Worm (Caenorhabditis elegans) whole organism, L1 larva: ENCODE results near the gene sri-20.

Experiments
- C34B4.2 ChIP-seq: sonication (generic microtip); optimal IDR thresholded peaks from 2 replicates; lab custom pipeline; 2017; ENCODE audit warnings: mild to moderate bottlenecking, missing genetic modification characterization, missing compliant biosample characterization
- aha-1 ChIP-seq: fragments of 150-350 bp; optimal IDR thresholded peaks from 2 replicates; lab custom pipeline; 2014; ENCODE audit warnings: missing biosample characterization, missing genetic modification characterization
- alr-1 ChIP-seq: fragments of 200-800 bp; sonication (Bioruptor generic); optimal IDR thresholded peaks from 2 replicates; lab custom pipeline; 2018; ENCODE audit warnings: borderline replicate concordance, mild to moderate bottlenecking, missing genetic modification characterization, missing compliant biosample characterization
- blmp-1 ChIP-seq: fragments of 150-350 bp; optimal IDR thresholded peaks from 2 replicates; lab custom pipeline; 2014; ENCODE audit warnings: missing biosample characterization, missing genetic modification characterization
- ceh-8 ChIP-seq: fragments of 200-800 bp; sonication (Bioruptor generic); optimal IDR thresholded peaks from 2 replicates; lab custom pipeline; 2018; ENCODE audit warnings: mild to moderate bottlenecking, missing genetic modification characterization, moderate library complexity, missing compliant biosample characterization
- ceh-82 ChIP-seq, 3 experiments: fragments of 150-350 bp in 1 of 3; sonication (generic microtip) in 2 of 3; optimal IDR thresholded peaks; 2 replicates each; lab custom pipeline; 2014 to 2017; ENCODE audit warnings: missing biosample characterization in 3 of 3, missing genetic modification characterization in 3 of 3
- ces-1 ChIP-seq: fragments of 150-350 bp; optimal IDR thresholded peaks from 2 replicates; lab custom pipeline; 2014; ENCODE audit warnings: missing biosample characterization, missing genetic modification reagents, missing genetic modification characterization
- dpl-1 ChIP-seq, 3 experiments: fragments of 150-350 bp in 2 of 3; sonication (generic microtip) in 1 of 3; optimal IDR thresholded peaks; 2 replicates each; lab custom pipeline; 2014 to 2017; ENCODE audit warnings: missing biosample characterization in 3 of 3, missing genetic modification characterization in 3 of 3, missing genetic modification reagents in 3 of 3
- dsc-1 ChIP-seq: sonication (generic microtip); optimal IDR thresholded peaks from 2 replicates; lab custom pipeline; 2016; ENCODE audit warnings: mild to moderate bottlenecking, missing genetic modification characterization, missing compliant biosample characterization
- efl-1 ChIP-seq, 4 experiments: fragments of 150-350 bp; optimal IDR thresholded peaks in 3 of 4; peaks in 1 of 4; 1 replicate in 1 of 4; 2 replicates in 3 of 4; lab custom pipeline; 2014; ENCODE audit warnings: missing biosample characterization in 2 of 4, missing genetic modification characterization in 2 of 4, missing genetic modification reagents in 2 of 4
- elt-2 ChIP-seq: sonication (generic microtip); optimal IDR thresholded peaks from 2 replicates; lab custom pipeline; 2016; ENCODE audit warnings: missing genetic modification characterization, mild to moderate bottlenecking, inconsistent platforms, missing compliant biosample characterization, missing genetic modification reagents
- elt-3 ChIP-seq, 6 experiments: fragments of 150-350 bp in 1 of 6; sonication (generic microtip); optimal IDR thresholded peaks; 2 replicates each; lab custom pipeline; 2017 to 2018; ENCODE audit warnings: missing biosample characterization in 6 of 6, missing genetic modification characterization in 6 of 6, inconsistent platforms in 1 of 6
- fkh-10 ChIP-seq: sonication (generic microtip); optimal IDR thresholded peaks from 2 replicates; lab custom pipeline; 2017; ENCODE audit warnings: missing biosample characterization, missing genetic modification reagents, missing genetic modification characterization
- fkh-8 ChIP-seq: sonication (generic microtip); optimal IDR thresholded peaks from 2 replicates; lab custom pipeline; 2016; ENCODE audit warnings: mild to moderate bottlenecking, missing genetic modification characterization, missing compliant biosample characterization
- grh-1 ChIP-seq: fragments of 200-800 bp; sonication (Bioruptor generic); IDR thresholded peaks from 2 replicates; pipeline ENCODE4 v1.3.6; 2022; ENCODE audit warnings: missing genetic modification reagents, missing genetic modification characterization, missing compliant biosample characterization
- irx-1 ChIP-seq: sonication (generic microtip); optimal IDR thresholded peaks from 2 replicates; lab custom pipeline; 2016; ENCODE audit warnings: missing genetic modification characterization, missing compliant biosample characterization
- isw-1 ChIP-seq: fragments of 200-800 bp; sonication (Bioruptor generic); IDR thresholded peaks from 2 replicates; pipeline ENCODE4 v1.3.6; 2022; ENCODE audit warnings: missing genetic modification characterization, missing compliant biosample characterization
- lin-14 ChIP-seq: fragments of 200-800 bp; sonication (Bioruptor generic); optimal IDR thresholded peaks from 2 replicates; lab custom pipeline; 2018; ENCODE audit warnings: mild to moderate bottlenecking, missing genetic modification characterization, moderate library complexity, missing compliant biosample characterization
- lin-15B ChIP-seq: fragments of 150-350 bp; sonication (generic microtip); optimal IDR thresholded peaks from 3 replicates; lab custom pipeline; 2014; ENCODE audit warnings: missing biosample characterization, missing genetic modification characterization
- lin-35 ChIP-seq, 2 experiments: fragments of 150-350 bp; optimal IDR thresholded peaks; 2 replicates each; lab custom pipeline; 2014; ENCODE audit warnings: missing biosample characterization in 2 of 2, missing genetic modification characterization in 2 of 2, missing genetic modification reagents in 2 of 2
- lir-3 ChIP-seq: sonication (generic microtip); optimal IDR thresholded peaks from 2 replicates; lab custom pipeline; 2016; ENCODE audit warnings: mild to moderate bottlenecking, missing genetic modification characterization, moderate library complexity, missing compliant biosample characterization; ENCODE audit not compliant: poor library complexity
- lsy-2 ChIP-seq, 2 experiments: fragments of 150-350 bp; optimal IDR thresholded peaks; 2 replicates each; lab custom pipeline; 2014; ENCODE audit warnings: missing biosample characterization in 2 of 2, missing genetic modification characterization in 2 of 2
- mab-9 ChIP-seq: fragments of 200-800 bp; sonication (Bioruptor generic); IDR thresholded peaks from 2 replicates; pipeline ENCODE4 v1.3.6; 2022; ENCODE audit warnings: missing genetic modification reagents, missing genetic modification characterization, missing compliant biosample characterization
- mep-1 ChIP-seq: fragments of 150-350 bp; optimal IDR thresholded peaks from 2 replicates; lab custom pipeline; 2014; ENCODE audit warnings: missing biosample characterization, missing genetic modification characterization
- nhr-11 ChIP-seq: fragments of 150-350 bp; optimal IDR thresholded peaks from 2 replicates; lab custom pipeline; 2014; ENCODE audit warnings: missing biosample characterization, missing genetic modification characterization
- nhr-12 ChIP-seq: sonication (generic microtip); optimal IDR thresholded peaks from 2 replicates; lab custom pipeline; 2017; ENCODE audit warnings: missing biosample characterization, missing genetic modification characterization
- nhr-19 ChIP-seq: fragments of 200-800 bp; sonication (Bioruptor generic); conservative IDR thresholded peaks from 2 replicates; pipeline ENCODE4 v1.3.6; 2022; ENCODE audit warnings: missing genetic modification characterization, missing compliant biosample characterization
- nhr-237 ChIP-seq: fragments of 150-350 bp; optimal IDR thresholded peaks from 2 replicates; lab custom pipeline; 2014; ENCODE audit warnings: missing biosample characterization, missing genetic modification characterization
- nhr-47 ChIP-seq: sonication (generic microtip); optimal IDR thresholded peaks from 2 replicates; lab custom pipeline; 2016; ENCODE audit warnings: mild to moderate bottlenecking, missing genetic modification characterization, moderate library complexity, missing compliant biosample characterization
- nhr-71 ChIP-seq: sonication (generic microtip); optimal IDR thresholded peaks from 2 replicates; lab custom pipeline; 2016; ENCODE audit warnings: mild to moderate bottlenecking, missing genetic modification characterization, moderate library complexity, missing compliant biosample characterization
- nhr-76 ChIP-seq: sonication (generic microtip); optimal IDR thresholded peaks from 2 replicates; lab custom pipeline; 2017; ENCODE audit warnings: missing biosample characterization, missing genetic modification characterization
- nhr-77 ChIP-seq: fragments of 150-350 bp; optimal IDR thresholded peaks from 2 replicates; lab custom pipeline; 2014; ENCODE audit warnings: missing biosample characterization, missing genetic modification characterization
- nhr-85 ChIP-seq: sonication (generic microtip); peaks from one replicate; lab custom pipeline; 2016; ENCODE audit warnings: missing genetic modification characterization, inconsistent platforms, missing compliant biosample characterization
- pag-3 ChIP-seq: sonication (generic microtip); optimal IDR thresholded peaks from 2 replicates; lab custom pipeline; 2017; ENCODE audit warnings: missing genetic modification characterization, mild to moderate bottlenecking, missing compliant biosample characterization, antibody characterized with exemption, borderline replicate concordance; ENCODE audit not compliant: insufficient read depth
- pqm-1 ChIP-seq: sonication (generic microtip); optimal IDR thresholded peaks from 3 replicates; lab custom pipeline; 2017; ENCODE audit warnings: missing biosample characterization, missing genetic modification characterization
- rnt-1 ChIP-seq: sonication (generic microtip); optimal IDR thresholded peaks from 2 replicates; lab custom pipeline; 2016; ENCODE audit warnings: mild to moderate bottlenecking, missing genetic modification characterization, moderate library complexity, missing compliant biosample characterization
- sptf-1 ChIP-seq: fragments of 150-350 bp; optimal IDR thresholded peaks from 2 replicates; lab custom pipeline; 2014; ENCODE audit warnings: missing biosample characterization, missing genetic modification characterization
- sup-37 ChIP-seq: fragments of 200-800 bp; sonication (Bioruptor generic); optimal IDR thresholded peaks from 2 replicates; lab custom pipeline; 2018; ENCODE audit warnings: mild to moderate bottlenecking, missing genetic modification characterization, missing compliant biosample characterization
- tbx-2 ChIP-seq: sonication (generic microtip); optimal IDR thresholded peaks from 2 replicates; lab custom pipeline; 2016; ENCODE audit warnings: missing genetic modification characterization, missing compliant biosample characterization
- tlp-1 ChIP-seq: fragments of 150-350 bp; optimal IDR thresholded peaks from 2 replicates; lab custom pipeline; 2014; ENCODE audit warnings: missing biosample characterization, missing genetic modification characterization
- unc-130 ChIP-seq: fragments of 150-350 bp; optimal IDR thresholded peaks from 2 replicates; lab custom pipeline; 2017; ENCODE audit warnings: missing biosample characterization, missing genetic modification characterization, inconsistent platforms
- unc-62 ChIP-seq: fragments of 150-350 bp; optimal IDR thresholded peaks from 2 replicates; lab custom pipeline; 2014; ENCODE audit warnings: missing biosample characterization, missing genetic modification reagents, missing genetic modification characterization
- vab-15 ChIP-seq: sonication (generic microtip); optimal IDR thresholded peaks from 2 replicates; lab custom pipeline; 2017; ENCODE audit warnings: missing genotype, mild to moderate bottlenecking, missing genetic modification characterization, missing compliant biosample characterization
- xbp-1 ChIP-seq: sonication (generic microtip); optimal IDR thresholded peaks from 2 replicates; lab custom pipeline; 2016; ENCODE audit warnings: missing genetic modification characterization, missing compliant biosample characterization
- zag-1 ChIP-seq: fragments of 150-350 bp; optimal IDR thresholded peaks from 2 replicates; lab custom pipeline; 2014; ENCODE audit warnings: missing biosample characterization, missing genetic modification characterization
- zip-4 ChIP-seq: fragments of 200-800 bp; sonication (Bioruptor generic); optimal IDR thresholded peaks from 2 replicates; lab custom pipeline; 2018; ENCODE audit warnings: mild to moderate bottlenecking, missing genetic modification characterization, moderate library complexity, missing compliant biosample characterization

Gene sri-20

ce11 chrV:10371951-10372350 lies 3.6 kb downstream of the sri-20 start, which contains the start of gene ugt-49:
TSS of gene ugt-49 (plus strand) at chrV:10372321.
- TF ChIP-seq grh-1 (GFP tag; lab: Robert Waterston, UW) (no peak), irx-1 (tag; lab: Kevin White, UChicago) (no peak), mep-1 (tag; lab: Kevin White, UChicago) (no peak), nhr-19 (GFP tag; lab: Robert Waterston, UW) (no peak), unc-62 (no peak), nhr-77 (tag; lab: Kevin White, UChicago) (no peak), tlp-1 (tag; lab: Kevin White, UChicago) (no peak), lir-3 (tag; lab: Kevin White, UChicago) (no peak), ceh-82 (tag; optimal IDR thresholded peaks at IDR 0.05; lab: Kevin White, UChicago) (no peak), rnt-1 (no peak), sup-37 (no peak), C34B4.2 (tag; lab: Kevin White, UChicago) (no peak), dpl-1 (GFP tag; optimal IDR thresholded peaks at IDR 0.05; lab: Kevin White, UChicago) (no peak), nhr-47 (tag; lab: Kevin White, UChicago) (no peak), lin-15B (tag; lab: Kevin White, UChicago) (no peak), elt-2 (tag; lab: Kevin White, UChicago) (no peak), alr-1 (no peak), ces-1 (GFP tag; lab: Kevin White, UChicago) (no peak)

DNA sequence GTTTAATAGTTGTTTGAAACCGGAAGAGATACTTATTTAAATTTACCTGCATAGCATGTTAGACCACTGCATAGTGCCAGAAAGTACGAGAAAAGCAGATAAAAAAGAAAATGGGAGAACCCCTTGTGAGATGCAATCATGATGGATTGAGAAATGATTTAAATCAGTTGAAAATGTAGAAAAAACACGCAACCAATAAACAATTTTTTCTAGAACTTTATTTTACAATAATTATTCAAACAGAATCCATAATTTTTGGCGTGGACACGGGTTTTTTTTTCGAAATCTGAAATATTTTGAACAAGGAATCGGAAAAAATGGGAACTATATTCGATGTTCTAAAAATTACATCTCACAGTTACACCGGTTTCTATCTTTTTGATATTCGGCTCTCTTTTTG lies 10.9 kb downstream of the sri-20 start, which contains the start of gene AC3.12:
Gene AC3.12 (minus strand): TSS at position 101 of the 400 bp plus-strand sequence.
- peak; percentile 2 for TF ChIP-seq nhr-85 (tag; lab: Kevin White, UChicago)
- no peak for TF ChIP-seq ceh-8
- TF ChIP-seq, all 84 proteins: peak for 1

- TF ChIP-seq blmp-1 (tag; lab: Kevin White, UChicago) (no peak), vab-15 (tag; lab: Kevin White, UChicago) (no peak), nhr-11 (tag; lab: Kevin White, UChicago) (no peak), dpl-1 (GFP tag; optimal IDR thresholded peaks at IDR 0.05; lab: Kevin White, UChicago) (no peak), elt-3 (tag; optimal IDR thresholded peaks at IDR 0.05; lab: Kevin White, UChicago) (no peak), lsy-2 (tag; optimal IDR thresholded peaks at IDR 0.05; lab: Kevin White, UChicago) (no peak), nhr-71 (tag; lab: Kevin White, UChicago) (no peak), fkh-10 (no peak), efl-1 (optimal IDR thresholded peaks at IDR 0.05; lab: Kevin White, UChicago) (no peak), efl-1 (GFP tag; optimal IDR thresholded peaks at IDR 0.05 in 1 of 2; lab: Kevin White, UChicago) (no peak), tbx-2 (no peak), nhr-237 (tag; lab: Kevin White, UChicago) (no peak), sptf-1 (no peak), pqm-1 (tag; lab: Kevin White, UChicago) (no peak), nhr-85 (tag; lab: Kevin White, UChicago) (no peak), sup-37 (no peak), zip-4 (no peak), nhr-47 (tag; lab: Kevin White, UChicago) (no peak), nhr-76 (tag; lab: Kevin White, UChicago) (no peak)
- TF ChIP-seq, all 84 proteins: peak for 0
Measured at ce11 chrV:10379761-10380160, 11.4 kb downstream of the sri-20 start.

DNA sequence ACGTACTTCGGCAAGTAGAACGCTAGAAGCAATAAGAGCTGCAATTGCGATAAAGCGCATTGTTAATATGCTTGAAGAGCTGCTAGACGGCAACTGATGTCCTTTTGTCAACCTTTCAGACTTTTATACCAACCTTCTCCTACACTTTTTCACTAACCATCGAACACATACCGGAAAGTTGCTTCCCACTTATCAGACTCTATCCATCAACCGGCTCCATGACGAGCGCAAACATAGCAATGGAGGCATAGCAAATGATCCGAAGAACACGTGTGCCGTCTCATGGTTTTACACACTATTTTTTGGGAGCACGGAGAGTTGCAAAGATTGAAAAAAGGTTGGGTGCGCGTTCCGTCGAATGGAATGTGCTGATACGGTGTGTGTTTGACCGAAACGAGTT lies 13.4 kb downstream of the sri-20 start, which contains the start of gene abu-1:
Gene abu-1 (minus strand): TSS at position 101 of the 400 bp plus-strand sequence.
- TF ChIP-seq pag-3 (tag; lab: Kevin White, UChicago) (no peak), nhr-85 (tag; lab: Kevin White, UChicago) (no peak), lin-15B (tag; lab: Kevin White, UChicago) (no peak), zag-1 (tag; lab: Kevin White, UChicago) (no peak), nhr-12 (tag; lab: Kevin White, UChicago) (no peak), unc-130 (tag; lab: Kevin White, UChicago) (no peak), xbp-1 (tag; lab: Kevin White, UChicago) (no peak), fkh-8 (tag; lab: Kevin White, UChicago) (no peak), vab-15 (tag; lab: Kevin White, UChicago) (no peak), ceh-82 (tag; optimal IDR thresholded peaks at IDR 0.05; lab: Kevin White, UChicago) (no peak), mep-1 (tag; lab: Kevin White, UChicago) (no peak), aha-1 (tag; lab: Kevin White, UChicago) (no peak), dsc-1 (no peak), lin-35 (GFP tag; optimal IDR thresholded peaks at IDR 0.05; lab: Kevin White, UChicago) (no peak), nhr-71 (tag; lab: Kevin White, UChicago) (no peak), isw-1 (GFP tag; lab: Robert Waterston, UW) (no peak), mab-9 (GFP tag; lab: Robert Waterston, UW) (no peak), rnt-1 (no peak), blmp-1 (tag; lab: Kevin White, UChicago) (no peak), lin-14 (GFP tag; lab: Kevin White, UChicago) (no peak)
- TF ChIP-seq, all 84 proteins: peak for 0
